Worm (Caenorhabditis elegans): ENCODE results near the gene nspb-7.

Gene nspb-7

ce11 chrII:14619806-14620205 lies 41.7 kb downstream of the nspb-7 start:
- TF ChIP-seq ceh-62 (tag; optimal IDR thresholded peaks at IDR 0.05) = no peak
- TF ChIP-seq hlh-11 (tag; optimal IDR thresholded peaks at IDR 0.05) = peak; percentile 10
- TF ChIP-seq nhr-10 (tag; optimal IDR thresholded peaks at IDR 0.05) = no peak
- no peak for TF ChIP-seq sdz-12 (GFP tag; optimal IDR thresholded peaks at IDR 0.05)
- TF ChIP-seq daf-19 (GFP tag; conservative IDR thresholded peaks at IDR 0.05) = no peak
- TF ChIP-seq unc-62 (GFP tag; optimal IDR thresholded peaks at IDR 0.05 in 1 of 2) = peak in 1 of 2 experiments; percentile 4
- no peak for TF ChIP-seq unc-62 (tag; optimal IDR thresholded peaks at IDR 0.05)

ce11 chrII:14620730-14621129 lies 42.6 kb downstream of the nspb-7 start:
- TF ChIP-seq tag-97 (GFP tag; IDR thresholded peaks at IDR 0.05) (no peak), unc-62 (GFP tag; optimal IDR thresholded peaks at IDR 0.05 in 1 of 2) (no peak), unc-62 (tag; optimal IDR thresholded peaks at IDR 0.05) (no peak), aha-1 (tag) (peak; percentile 94)

ce11 chrII:14622758-14623157 lies 44.6 kb downstream of the nspb-7 start, which contains the start of gene mltn-10:
Gene mltn-10 (plus strand): TSS chrII:14623058.
- no peak for TF ChIP-seq tag-97 (GFP tag; IDR thresholded peaks at IDR 0.05)
- no peak for TF ChIP-seq mes-2 (tag; optimal IDR thresholded peaks at IDR 0.05; ENCODE audit: poor library complexity, severe bottlenecking)
- TF ChIP-seq mxl-2 (GFP tag; conservative IDR thresholded peaks at IDR 0.05) = no peak
- no peak for TF ChIP-seq attf-4 (tag; optimal IDR thresholded peaks at IDR 0.05)
- TF ChIP-seq F10B5.3 (tag; optimal IDR thresholded peaks at IDR 0.05) = no peak
- no peak for TF ChIP-seq spr-3 (GFP tag; optimal IDR thresholded peaks at IDR 0.05)

ce11 chrII:14626883-14627282 lies 48.8 kb downstream of the nspb-7 start:
- TF ChIP-seq hlh-11 (tag; optimal IDR thresholded peaks at IDR 0.05) (peak; percentile 4), ceh-32 (tag; optimal IDR thresholded peaks at IDR 0.05; ENCODE audit: poor library complexity) (no peak), egl-43 (GFP tag; IDR thresholded peaks at IDR 0.05) (no peak), mdl-1 (tag; optimal IDR thresholded peaks at IDR 0.05) (no peak)

ce11 chrII:14627330-14627729 lies 49.2 kb downstream of the nspb-7 start, which contains the start of gene tag-297:
Gene tag-297 (plus strand): TSS chrII:14627630.
- TF ChIP-seq nhr-48 (tag; optimal IDR thresholded peaks at IDR 0.05) (no peak), lin-39 (tag; optimal IDR thresholded peaks at IDR 0.05) (no peak), dpl-1 (GFP tag; optimal IDR thresholded peaks at IDR 0.05) (no peak), madf-5 (GFP tag; IDR thresholded peaks at IDR 0.05) (no peak), dmd-8 (GFP tag; IDR thresholded peaks at IDR 0.05) (no peak), skn-1 (tag; optimal IDR thresholded peaks at IDR 0.05) (no peak), aly-2 (tag; optimal IDR thresholded peaks at IDR 0.05) (no peak), nhr-6 (tag; optimal IDR thresholded peaks at IDR 0.05) (no peak), T20F7.1 (GFP tag; optimal IDR thresholded peaks at IDR 0.05) (no peak), fkh-10 (GFP tag; optimal IDR thresholded peaks at IDR 0.05) (no peak), cey-2 (tag; optimal IDR thresholded peaks at IDR 0.05; ENCODE audit: borderline replicate concordance, insufficient read depth) (no peak), rbr-2 (tag; optimal IDR thresholded peaks at IDR 0.05) (no peak), jun-1 (tag; optimal IDR thresholded peaks at IDR 0.05) (no peak), mdt-29 (GFP tag; IDR thresholded peaks at IDR 0.05) (no peak), ZK337.2 (GFP tag; IDR thresholded peaks at IDR 0.05) (no peak), lin-1 (GFP tag; IDR thresholded peaks at IDR 0.05) (no peak), zfp-2 (tag; optimal IDR thresholded peaks at IDR 0.05) (no peak), madf-9 (GFP tag; conservative IDR thresholded peaks at IDR 0.05) (no peak), mes-2 (tag; optimal IDR thresholded peaks at IDR 0.05; ENCODE audit: poor library complexity, severe bottlenecking) (no peak), duxl-1 (tag; optimal IDR thresholded peaks at IDR 0.05; ENCODE audit: poor library complexity) (no peak)
